Fruit fly (Drosophila melanogaster): ENCODE data around the gene CG33502.

dm6 chrX:21632852-21633251 lies 21.5 kb upstream of the CG33502 start:
- TF ChIP-seq CG10631 (GFP tag; optimal IDR thresholded peaks at IDR 0.05) (no peak), CG3919 (GFP tag; optimal IDR thresholded peaks at IDR 0.05) (no peak), CG9139 (GFP tag; optimal IDR thresholded peaks at IDR 0.05) (no peak), Hr39 (GFP tag; optimal IDR thresholded peaks at IDR 0.05) (no peak), salr (GFP tag; optimal IDR thresholded peaks at IDR 0.05) (no peak), Blimp-1 (GFP tag; optimal IDR thresholded peaks at IDR 0.05) (no peak), Sox15 (GFP tag; optimal IDR thresholded peaks at IDR 0.05) (no peak), svp (GFP tag) (no peak), CG4318 (GFP tag; optimal IDR thresholded peaks at IDR 0.05) (no peak), topi (GFP tag; optimal IDR thresholded peaks at IDR 0.05) (no peak), CG8632 (GFP tag; optimal IDR thresholded peaks at IDR 0.05) (no peak), CG16779 (tag; optimal IDR thresholded peaks at IDR 0.05) (no peak)
